Fruit fly (Drosophila melanogaster) whole organism, adult: Measurements from ENCODE around the gene Vps16A.

Source experiments
- CG11617 ChIP-seq: fragments of 200-800 bp; sonication (Bioruptor generic); optimal IDR thresholded peaks from 2 replicates; lab custom pipeline; 2017; ENCODE audit warnings: mild to moderate bottlenecking, missing biosample characterization, missing genetic modification reagents, missing genetic modification characterization
- CG12768 ChIP-seq: fragments of 200-800 bp; sonication (Bioruptor generic); optimal IDR thresholded peaks from 2 replicates; lab custom pipeline; 2017; ENCODE audit warnings: missing biosample characterization, missing genetic modification characterization, mild to moderate bottlenecking, moderate library complexity, missing genetic modification reagents
- CG14711 ChIP-seq: fragments of 200-800 bp; sonication (Bioruptor generic); optimal IDR thresholded peaks from 2 replicates; lab custom pipeline; 2018; ENCODE audit warnings: missing biosample characterization, mild to moderate bottlenecking, missing genetic modification characterization, moderate library complexity
- CG1620 ChIP-seq: fragments of 200-800 bp; sonication (Bioruptor generic); optimal IDR thresholded peaks from 2 replicates; lab custom pipeline; 2016; ENCODE audit warnings: missing biosample characterization, missing genetic modification characterization
- CG33017 ChIP-seq: fragments of 200-800 bp; sonication (Bioruptor generic); optimal IDR thresholded peaks from 2 replicates; lab custom pipeline; 2018; ENCODE audit warnings: missing biosample characterization, mild to moderate bottlenecking, missing genetic modification characterization, moderate library complexity
- CG5204 ChIP-seq: fragments of 200-800 bp; sonication (Bioruptor generic); optimal IDR thresholded peaks from 2 replicates; lab custom pipeline; 2016; ENCODE audit warnings: missing biosample characterization, missing genetic modification characterization
- CG7045 ChIP-seq: fragments of 200-800 bp; sonication (Bioruptor generic); optimal IDR thresholded peaks from 2 replicates; lab custom pipeline; 2017; ENCODE audit warnings: missing biosample characterization, mild to moderate bottlenecking, missing genetic modification characterization
- CG7101 ChIP-seq: fragments of 200-800 bp; sonication (Bioruptor generic); optimal IDR thresholded peaks from 2 replicates; lab custom pipeline; 2018; ENCODE audit warnings: missing biosample characterization, mild to moderate bottlenecking, missing genetic modification characterization, moderate library complexity
- Clk ChIP-seq: fragments of 200-800 bp; sonication (Bioruptor generic); optimal IDR thresholded peaks from 2 replicates; lab custom pipeline; 2017; ENCODE audit warnings: missing biosample characterization, missing genetic modification characterization
- Crg-1 ChIP-seq: fragments of 200-800 bp; sonication (Bioruptor generic); optimal IDR thresholded peaks from 2 replicates; lab custom pipeline; 2016; ENCODE audit warnings: missing biosample characterization, missing genetic modification characterization
- Hr96 ChIP-seq: fragments of 200-800 bp; sonication (Bioruptor generic); optimal IDR thresholded peaks from 2 replicates; lab custom pipeline; 2016; ENCODE audit warnings: missing biosample characterization, missing genetic modification characterization
- Mnt ChIP-seq: fragments of 200-800 bp; sonication (Bioruptor generic); optimal IDR thresholded peaks from 2 replicates; lab custom pipeline; 2016; ENCODE audit warnings: missing biosample characterization, mild to moderate bottlenecking, missing genetic modification characterization
- bab1 ChIP-seq: fragments of 200-800 bp; sonication (Bioruptor generic); optimal IDR thresholded peaks from 3 replicates; lab custom pipeline; 2019; ENCODE audit warnings: missing biosample characterization, mild to moderate bottlenecking, missing genetic modification characterization, moderate library complexity
- cic ChIP-seq: fragments of 200-800 bp; sonication (Bioruptor generic); optimal IDR thresholded peaks from 2 replicates; lab custom pipeline; 2017; ENCODE audit warnings: missing biosample characterization, mild to moderate bottlenecking, missing genetic modification characterization, moderate library complexity
- cnc ChIP-seq, 2 experiments: fragments of >200 bp; optimal IDR thresholded peaks; 2 replicates each; lab custom pipeline; 2017
- kay ChIP-seq: fragments of 200-800 bp; sonication (Bioruptor generic); peaks from one replicate; lab custom pipeline; 2016; ENCODE audit warnings: missing biosample characterization, missing genetic modification characterization, borderline replicate concordance
- ovo ChIP-seq: fragments of 200-800 bp; sonication (Bioruptor generic); optimal IDR thresholded peaks from 2 replicates; lab custom pipeline; 2016; ENCODE audit warnings: missing biosample characterization, missing genetic modification characterization
- pad ChIP-seq: fragments of 200-800 bp; sonication (Bioruptor generic); optimal IDR thresholded peaks from 3 replicates; lab custom pipeline; 2017; ENCODE audit warnings: missing biosample characterization, missing genetic modification characterization, mild to moderate bottlenecking, moderate library complexity, missing genetic modification reagents
- tj ChIP-seq: fragments of 200-800 bp; sonication (Bioruptor generic); optimal IDR thresholded peaks from 3 replicates; lab custom pipeline; 2017; ENCODE audit warnings: missing biosample characterization, mild to moderate bottlenecking, missing genetic modification characterization, moderate library complexity
- toe ChIP-seq: fragments of 200-800 bp; sonication (Bioruptor generic); optimal IDR thresholded peaks from 2 replicates; lab custom pipeline; 2016; ENCODE audit warnings: missing biosample characterization, missing genetic modification characterization

The Vps16A gene

DNA sequence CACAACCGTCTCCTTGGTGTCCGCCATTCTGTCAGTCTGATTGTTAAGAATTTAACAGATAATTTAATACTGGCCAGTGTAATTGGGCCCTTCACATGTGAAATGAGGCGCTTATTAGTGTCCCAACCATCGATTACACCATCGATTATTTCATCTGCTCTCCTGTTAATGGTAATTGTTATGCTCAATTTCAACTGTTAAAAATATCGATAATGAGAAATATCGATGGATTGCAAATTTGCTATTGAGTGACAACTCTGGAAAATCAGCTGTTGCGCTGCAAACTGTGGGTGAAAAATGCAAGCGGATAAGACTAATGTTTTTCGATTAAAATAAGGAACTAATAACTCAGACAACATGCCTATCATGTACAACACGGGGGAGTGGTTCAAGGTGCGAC is at the start of gene Vps16A, which contains the start of gene TrpRS:
Gene Vps16A, plus strand, starts transcription at position 255 of the 400 bp plus-strand sequence.
Gene TrpRS, minus strand, starts transcription at position 140 of the 400 bp plus-strand sequence.
- TF ChIP-seq Mnt (GFP tag; lab: Kevin White, UChicago), result peak; percentile 60
- no peak for TF ChIP-seq Crg-1
- no peak for TF ChIP-seq cnc (optimal IDR thresholded peaks at IDR 0.05; lab: Kevin White, UChicago)
- TF ChIP-seq CG1620, result no peak
- TF ChIP-seq CG7101 (tag; lab: Kevin White, UChicago), result no peak
- peak; percentile 18 for TF ChIP-seq cic
- no peak for TF ChIP-seq CG7045 (GFP tag; lab: Kevin White, UChicago)
- no peak for TF ChIP-seq CG33017 (tag; lab: Kevin White, UChicago)
- no peak for TF ChIP-seq ovo
- no peak for TF ChIP-seq CG12768 (GFP tag; lab: Kevin White, UChicago)
- peak; percentile 1 for TF ChIP-seq tj (GFP tag; lab: Kevin White, UChicago)
- TF ChIP-seq toe (GFP tag; lab: Kevin White, UChicago), result peak; percentile 15
- TF ChIP-seq bab1 (GFP tag; lab: Kevin White, UChicago), result peak; percentile 77
- no peak for TF ChIP-seq pad (GFP tag; lab: Kevin White, UChicago)
- TF ChIP-seq CG14711 (tag; lab: Kevin White, UChicago), result peak; percentile 99
- TF ChIP-seq CG5204 (GFP tag; lab: Kevin White, UChicago), result no peak
- TF ChIP-seq CG11617 (GFP tag; lab: Kevin White, UChicago), result no peak
- no peak for TF ChIP-seq Hr96 (GFP tag; lab: Kevin White, UChicago)
- no peak for TF ChIP-seq Clk (GFP tag; lab: Kevin White, UChicago)
- TF ChIP-seq kay (GFP tag; lab: Kevin White, UChicago), result no peak

DNA sequence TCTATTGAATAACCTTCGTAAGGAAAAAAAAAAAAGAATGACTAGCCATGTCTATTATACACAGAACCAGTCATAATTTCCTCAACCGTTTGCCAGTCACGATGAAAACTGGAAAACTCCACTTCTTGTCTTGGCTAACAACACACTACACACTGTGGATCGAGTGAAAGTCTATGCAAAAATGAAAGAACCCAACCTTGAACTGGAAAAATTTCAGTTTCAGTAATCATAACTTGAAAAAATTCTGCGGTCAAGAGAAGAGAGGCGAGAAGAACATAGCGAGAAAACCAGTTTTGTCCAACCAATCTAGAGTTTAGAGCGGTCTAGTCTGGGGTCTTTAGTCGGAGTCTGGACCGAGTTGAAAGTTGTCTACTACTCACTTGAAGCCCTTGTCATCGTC is 49.2 kb upstream of the Vps16A start:
- TF ChIP-seq Hr96 (GFP tag; lab: Kevin White, UChicago), result no peak
- TF ChIP-seq bab1 (GFP tag; lab: Kevin White, UChicago), result no peak
- TF ChIP-seq ovo, result no peak
- no peak for TF ChIP-seq CG11617 (GFP tag; lab: Kevin White, UChicago)
- no peak for TF ChIP-seq CG14711 (tag; lab: Kevin White, UChicago)
- TF ChIP-seq Mnt (GFP tag; lab: Kevin White, UChicago), result no peak
- no peak for TF ChIP-seq kay (GFP tag; lab: Kevin White, UChicago)
- no peak for TF ChIP-seq CG33017 (tag; lab: Kevin White, UChicago)
- no peak for TF ChIP-seq Crg-1
- TF ChIP-seq cnc (optimal IDR thresholded peaks at IDR 0.05; lab: Kevin White, UChicago), result no peak
- TF ChIP-seq CG7045 (GFP tag; lab: Kevin White, UChicago), result no peak
- TF ChIP-seq CG1620, result no peak
- TF ChIP-seq CG12768 (GFP tag; lab: Kevin White, UChicago), result no peak
- TF ChIP-seq CG7101 (tag; lab: Kevin White, UChicago), result no peak

DNA sequence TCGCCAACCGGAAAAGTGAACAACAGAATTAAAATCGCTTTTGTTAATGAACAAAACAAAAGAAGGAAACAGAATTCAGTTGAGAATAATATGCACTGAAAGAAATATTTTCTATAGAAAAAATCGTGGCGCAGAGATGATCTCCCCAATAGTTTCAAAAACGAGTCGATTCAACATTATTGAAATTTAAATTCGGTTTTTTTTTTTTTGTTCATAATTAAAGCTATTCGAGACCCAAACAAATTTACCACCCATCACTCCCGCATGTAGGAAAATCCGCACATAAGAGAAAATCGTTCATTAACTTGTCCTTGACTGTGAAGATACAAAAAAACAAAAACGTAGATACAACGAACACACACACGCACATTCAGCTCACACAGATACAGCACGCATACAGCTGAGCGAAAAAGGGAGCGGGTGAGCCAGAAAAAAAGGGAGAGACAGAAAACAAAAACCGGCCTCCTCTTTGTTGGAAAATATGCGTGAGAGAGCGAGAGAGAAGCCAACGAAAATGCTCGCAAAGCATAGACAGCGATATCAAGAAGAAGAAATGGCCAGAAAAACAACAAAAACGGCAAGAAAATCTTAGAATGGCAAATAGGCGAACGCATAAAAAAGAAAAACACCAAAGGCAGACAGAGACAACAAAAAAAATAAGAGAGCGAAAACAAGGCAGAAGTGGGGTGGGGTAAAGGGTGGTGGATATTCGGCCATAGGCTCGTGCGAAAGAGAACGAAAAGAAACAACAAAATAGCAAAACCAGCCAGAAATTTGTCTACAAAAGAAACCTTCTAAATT is 46.6 kb upstream of the Vps16A start:
- no peak for TF ChIP-seq tj (GFP tag; lab: Kevin White, UChicago)
- no peak for TF ChIP-seq CG33017 (tag; lab: Kevin White, UChicago)
- no peak for TF ChIP-seq CG12768 (GFP tag; lab: Kevin White, UChicago)
- no peak for TF ChIP-seq cic
- no peak for TF ChIP-seq cnc (optimal IDR thresholded peaks at IDR 0.05; lab: Kevin White, UChicago)
- TF ChIP-seq Crg-1, result no peak
- TF ChIP-seq CG14711 (tag; lab: Kevin White, UChicago), result no peak
- no peak for TF ChIP-seq ovo
- no peak for TF ChIP-seq Hr96 (GFP tag; lab: Kevin White, UChicago)
- TF ChIP-seq CG7101 (tag; lab: Kevin White, UChicago), result no peak
- TF ChIP-seq Mnt (GFP tag; lab: Kevin White, UChicago), result no peak
- TF ChIP-seq pad (GFP tag; lab: Kevin White, UChicago), result no peak
- TF ChIP-seq CG5204 (GFP tag; lab: Kevin White, UChicago), result no peak
- TF ChIP-seq Clk (GFP tag; lab: Kevin White, UChicago), result no peak
- TF ChIP-seq CG11617 (GFP tag; lab: Kevin White, UChicago), result no peak
- TF ChIP-seq toe (GFP tag; lab: Kevin White, UChicago), result no peak
- TF ChIP-seq CG1620, result no peak
- no peak for TF ChIP-seq CG7045 (GFP tag; lab: Kevin White, UChicago)

- TF ChIP-seq pad (GFP tag; lab: Kevin White, UChicago) (no peak), ovo (no peak), CG33017 (tag; lab: Kevin White, UChicago) (no peak), CG1620 (no peak), bab1 (GFP tag; lab: Kevin White, UChicago) (no peak), tj (GFP tag; lab: Kevin White, UChicago) (peak; percentile 71), CG11617 (GFP tag; lab: Kevin White, UChicago) (no peak)
These were observed 44.5 kb upstream of the Vps16A start for dm6 chr3R:9222355-9222754.

dm6 chr3R:9224807-9225206 is 42.0 kb upstream of the Vps16A start:
- peak; percentile 26 for TF ChIP-seq CG5204 (GFP tag; lab: Kevin White, UChicago)
- no peak for TF ChIP-seq CG11617 (GFP tag; lab: Kevin White, UChicago)
- peak; percentile 3 for TF ChIP-seq tj (GFP tag; lab: Kevin White, UChicago)
- peak; percentile 26 for TF ChIP-seq CG14711 (tag; lab: Kevin White, UChicago)

- no peak for TF ChIP-seq CG14711 (tag; lab: Kevin White, UChicago)
- TF ChIP-seq ovo, result no peak
- TF ChIP-seq kay (GFP tag; lab: Kevin White, UChicago), result no peak
- no peak for TF ChIP-seq Crg-1
- TF ChIP-seq Hr96 (GFP tag; lab: Kevin White, UChicago), result no peak
- TF ChIP-seq CG12768 (GFP tag; lab: Kevin White, UChicago), result no peak
- TF ChIP-seq cic, result no peak
- TF ChIP-seq bab1 (GFP tag; lab: Kevin White, UChicago), result no peak
- no peak for TF ChIP-seq CG11617 (GFP tag; lab: Kevin White, UChicago)
- no peak for TF ChIP-seq CG5204 (GFP tag; lab: Kevin White, UChicago)
- TF ChIP-seq CG7101 (tag; lab: Kevin White, UChicago), result no peak
These were observed 40.7 kb upstream of the Vps16A start for dm6 chr3R:9226146-9226545.
